Worm (Caenorhabditis elegans) whole organism, young adult: ENCODE data around the gene srw-38.

Experiments used
- C17E4.6 ChIP-seq: fragments of 200-800 bp; sonication (Bioruptor generic); IDR thresholded peaks from 2 replicates; pipeline ENCODE4 v1.3.6; 2022; ENCODE audit warnings: missing genetic modification reagents, missing genetic modification characterization, missing compliant biosample characterization
- F52B5.7 ChIP-seq: sonication (generic microtip); optimal IDR thresholded peaks from 2 replicates; lab custom pipeline; 2016; ENCODE audit warnings: mild to moderate bottlenecking, missing genetic modification characterization, missing compliant biosample characterization
- F57A8.1 ChIP-seq: fragments of 200-800 bp; sonication (Bioruptor generic); optimal IDR thresholded peaks from 2 replicates; lab custom pipeline; 2018; ENCODE audit warnings: mild to moderate bottlenecking, missing genetic modification characterization, moderate library complexity, missing compliant biosample characterization
- T26A5.8 ChIP-seq: sonication (generic microtip); optimal IDR thresholded peaks from 2 replicates; lab custom pipeline; 2016; ENCODE audit warnings: missing genetic modification characterization, missing compliant biosample characterization
- Y56A3A.18 ChIP-seq: fragments of 200-800 bp; sonication (Bioruptor generic); IDR thresholded peaks from 2 replicates; pipeline ENCODE4 v1.3.6; 2022; ENCODE audit warnings: missing genetic modification reagents, missing genetic modification characterization, missing compliant biosample characterization
- ama-1 ChIP-seq, 3 experiments: fragments of 150-350 bp in 1 of 3; sonication (generic microtip) in 2 of 3; optimal IDR thresholded peaks; 2 replicates each; lab custom pipeline; 2014 to 2018; ENCODE audit warnings: missing biosample characterization in 2 of 3, missing genetic modification characterization in 2 of 3, missing genetic modification reagents in 2 of 3
- aptf-2 ChIP-seq: fragments of 200-800 bp; sonication (Bioruptor generic); conservative IDR thresholded peaks from 2 replicates; pipeline ENCODE4 v1.3.6; 2022; ENCODE audit warnings: missing genetic modification reagents, missing genetic modification characterization, missing compliant biosample characterization
- ccch-3 ChIP-seq: fragments of 200-800 bp; sonication (Bioruptor generic); optimal IDR thresholded peaks from 2 replicates; lab custom pipeline; 2018; ENCODE audit warnings: mild to moderate bottlenecking, missing genetic modification characterization, missing compliant biosample characterization
- ceh-100 ChIP-seq: fragments of 200-800 bp; sonication (Bioruptor generic); IDR thresholded peaks from 2 replicates; pipeline ENCODE4 v1.3.6; 2022; ENCODE audit warnings: missing genetic modification reagents, missing genetic modification characterization, missing compliant biosample characterization
- ceh-27 ChIP-seq: fragments of 200-800 bp; sonication (Bioruptor generic); optimal IDR thresholded peaks from 2 replicates; lab custom pipeline; 2018; ENCODE audit warnings: mild to moderate bottlenecking, missing genetic modification characterization, moderate library complexity, missing compliant biosample characterization
- efl-1 ChIP-seq: fragments of 150-350 bp; optimal IDR thresholded peaks from 2 replicates; lab custom pipeline; 2014; ENCODE audit warnings: missing biosample characterization, missing genetic modification reagents, missing genetic modification characterization
- nhr-27 ChIP-seq: fragments of 200-800 bp; sonication (Bioruptor generic); optimal IDR thresholded peaks from 2 replicates; lab custom pipeline; 2018; ENCODE audit warnings: mild to moderate bottlenecking, missing genetic modification characterization, moderate library complexity, missing compliant biosample characterization
- zim-3 ChIP-seq: sonication (generic microtip); optimal IDR thresholded peaks from 2 replicates; lab custom pipeline; 2017; ENCODE audit warnings: mild to moderate bottlenecking, missing genetic modification characterization, moderate library complexity, missing compliant biosample characterization

ce11 chrV:19829225-19829624 lies 7.0 kb upstream of the srw-38 start:
- TF ChIP-seq Y56A3A.18 (GFP tag; lab: Robert Waterston, UW): no peak
- TF ChIP-seq T26A5.8: no peak
- TF ChIP-seq zim-3 (tag; lab: Kevin White, UChicago): no peak
- TF ChIP-seq ceh-100 (GFP tag; lab: Robert Waterston, UW): no peak
- TF ChIP-seq efl-1 (GFP tag; lab: Kevin White, UChicago): no peak
- TF ChIP-seq C17E4.6 (GFP tag; lab: Robert Waterston, UW): no peak
- TF ChIP-seq ama-1 (optimal IDR thresholded peaks at IDR 0.05; lab: Kevin White, UChicago): no peak
- TF ChIP-seq ama-1 (GFP tag; optimal IDR thresholded peaks at IDR 0.05; lab: Kevin White, UChicago): no peak
- no peak for TF ChIP-seq aptf-2 (GFP tag; lab: Robert Waterston, UW)
- TF ChIP-seq nhr-27 (tag; lab: Kevin White, UChicago): no peak
- no peak for TF ChIP-seq F57A8.1 (GFP tag; lab: Kevin White, UChicago)
- TF ChIP-seq ceh-27 (GFP tag; lab: Kevin White, UChicago): no peak
- TF ChIP-seq F52B5.7 (tag; lab: Kevin White, UChicago): no peak
- TF ChIP-seq ccch-3: no peak
